Fruit fly (Drosophila melanogaster) whole organism, wandering third instar larva: ENCODE results near the gene Chd64.
A peak's percentile ranks its signal among the peaks of the same experiment; 100 is the strongest.

ENCODE experiments used
- Abd-B ChIP-seq: fragments of >200 bp; optimal IDR thresholded peaks from 2 replicates; lab custom pipeline; 2017; ENCODE audit warnings: missing biosample characterization, missing genetic modification characterization
- CG32264 ChIP-seq: fragments of 200-800 bp; sonication (Bioruptor generic); optimal IDR thresholded peaks from 2 replicates; lab custom pipeline; 2016; ENCODE audit warnings: missing biosample characterization, missing genetic modification characterization
- CG9705 ChIP-seq: fragments of 200-800 bp; sonication (Bioruptor generic); optimal IDR thresholded peaks from 2 replicates; lab custom pipeline; 2018; ENCODE audit warnings: missing biosample characterization, mild to moderate bottlenecking, missing genetic modification characterization
- CrebA ChIP-seq: fragments of 200-800 bp; sonication (Bioruptor generic); optimal IDR thresholded peaks from 2 replicates; lab custom pipeline; 2016; ENCODE audit warnings: missing biosample characterization, mild to moderate bottlenecking, missing genetic modification characterization, borderline replicate concordance
- Dif ChIP-seq: fragments of 200-275, 200-300 bp; sonication (Bioruptor generic); optimal IDR thresholded peaks from 2 replicates; lab custom pipeline; 2018; ENCODE audit warnings: missing biosample characterization, missing genetic modification characterization; ENCODE audit not compliant: partially characterized antibody
- Hnf4 ChIP-seq: fragments of 200-800 bp; sonication (Bioruptor generic); optimal IDR thresholded peaks from 2 replicates; lab custom pipeline; 2016; ENCODE audit warnings: missing biosample characterization, mild to moderate bottlenecking, missing genetic modification characterization
- Hr78 ChIP-seq: fragments of >200 bp; optimal IDR thresholded peaks from 2 replicates; lab custom pipeline; 2017; ENCODE audit warnings: missing biosample characterization, missing genetic modification characterization
- Hr83 ChIP-seq: fragments of 200-300 bp; sonication (Bioruptor generic); optimal IDR thresholded peaks from 2 replicates; lab custom pipeline; 2016; ENCODE audit warnings: missing biosample characterization, mild to moderate bottlenecking, missing genetic modification characterization, moderate library complexity; ENCODE audit not compliant: poor library complexity, severe bottlenecking
- Jra ChIP-seq: sonication (Bioruptor generic); optimal IDR thresholded peaks from 2 replicates; lab custom pipeline; 2016; ENCODE audit warnings: missing biosample characterization, missing genetic modification characterization
- Mio ChIP-seq: sonication (Bioruptor generic); optimal IDR thresholded peaks from 2 replicates; lab custom pipeline; 2016; ENCODE audit warnings: missing biosample characterization, missing genetic modification characterization
- N ChIP-seq: fragments of >200 bp; optimal IDR thresholded peaks from 2 replicates; lab custom pipeline; 2018; ENCODE audit warnings: missing biosample characterization, missing external identifiers, missing genetic modification characterization
- Rel ChIP-seq, 2 experiments: fragments of 200-800 bp; sonication (Bioruptor generic) in 1 of 2; optimal IDR thresholded peaks; 2 replicates in 1 of 2; 3 replicates in 1 of 2; lab custom pipeline; 2016 to 2019; ENCODE audit warnings: mild to moderate bottlenecking in 2 of 2, missing biosample characterization in 2 of 2, missing genetic modification characterization in 2 of 2, moderate library complexity in 1 of 2
- Sp1 ChIP-seq: fragments of 200-800 bp; sonication (Bioruptor generic); optimal IDR thresholded peaks from 3 replicates; lab custom pipeline; 2019; ENCODE audit warnings: missing biosample characterization, mild to moderate bottlenecking, missing genetic modification characterization, moderate library complexity
- Vsx2 ChIP-seq: fragments of 200-300, 225-300 bp; sonication (Bioruptor generic); optimal IDR thresholded peaks from 2 replicates; lab custom pipeline; 2018; ENCODE audit warnings: missing biosample characterization, missing genetic modification characterization; ENCODE audit not compliant: partially characterized antibody
- br ChIP-seq: fragments of 200-800 bp; sonication (Bioruptor generic); optimal IDR thresholded peaks from 2 replicates; lab custom pipeline; 2016; ENCODE audit warnings: missing biosample characterization, missing genetic modification characterization
- brk ChIP-seq: fragments of 200-800 bp; sonication (Bioruptor generic); optimal IDR thresholded peaks from 2 replicates; lab custom pipeline; 2016; ENCODE audit warnings: missing biosample characterization, mild to moderate bottlenecking, missing genetic modification characterization
- dl ChIP-seq, 2 experiments: fragments of 175-275, 200-275 bp in 1 of 2; fragments of 200-275 bp in 1 of 2; sonication (Bioruptor generic); optimal IDR thresholded peaks; lab custom pipeline; 2018; ENCODE audit warnings: mild to moderate bottlenecking in 2 of 2, missing biosample characterization in 2 of 2, missing genetic modification characterization in 2 of 2, moderate library complexity in 2 of 2; ENCODE audit not compliant: partially characterized antibody in 2 of 2, insufficient read depth in 1 of 2
- dsf ChIP-seq: sonication (Bioruptor generic); optimal IDR thresholded peaks from 2 replicates; lab custom pipeline; 2016; ENCODE audit warnings: missing biosample characterization, missing genetic modification characterization, borderline replicate concordance
- ey ChIP-seq: fragments of 200-800 bp; sonication (Bioruptor generic); optimal IDR thresholded peaks from 2 replicates; lab custom pipeline; 2016; ENCODE audit warnings: missing biosample characterization, missing genetic modification characterization
- fru ChIP-seq: fragments of 200-800 bp; sonication (Bioruptor generic); optimal IDR thresholded peaks from 3 replicates; lab custom pipeline; 2016; ENCODE audit warnings: missing biosample characterization, mild to moderate bottlenecking, missing genetic modification characterization
- h ChIP-seq: fragments of 200-800 bp; sonication (Bioruptor generic); optimal IDR thresholded peaks from 3 replicates; lab custom pipeline; 2016; ENCODE audit warnings: missing biosample characterization, mild to moderate bottlenecking, missing genetic modification characterization
- jim ChIP-seq: fragments of 175-275, 200-325 bp; sonication (Bioruptor generic); optimal IDR thresholded peaks from 2 replicates; lab custom pipeline; 2016; ENCODE audit warnings: missing biosample characterization, mild to moderate bottlenecking, missing genetic modification characterization
- lola ChIP-seq: fragments of >200 bp; optimal IDR thresholded peaks from 2 replicates; lab custom pipeline; 2017; ENCODE audit warnings: missing biosample characterization, missing genetic modification characterization
- psq ChIP-seq: fragments of 200-800 bp; sonication (Bioruptor generic); optimal IDR thresholded peaks from 3 replicates; lab custom pipeline; 2017; ENCODE audit warnings: missing biosample characterization, mild to moderate bottlenecking, missing genetic modification characterization, moderate library complexity
- sage ChIP-seq: fragments of 200-800 bp; sonication (Bioruptor generic); optimal IDR thresholded peaks from 2 replicates; lab custom pipeline; 2016; ENCODE audit warnings: missing biosample characterization, mild to moderate bottlenecking, missing genetic modification characterization
- usp ChIP-seq: fragments of >200 bp; optimal IDR thresholded peaks from 2 replicates; lab custom pipeline; 2017; ENCODE audit warnings: missing biosample characterization, missing genetic modification characterization

Gene Chd64

DNA sequence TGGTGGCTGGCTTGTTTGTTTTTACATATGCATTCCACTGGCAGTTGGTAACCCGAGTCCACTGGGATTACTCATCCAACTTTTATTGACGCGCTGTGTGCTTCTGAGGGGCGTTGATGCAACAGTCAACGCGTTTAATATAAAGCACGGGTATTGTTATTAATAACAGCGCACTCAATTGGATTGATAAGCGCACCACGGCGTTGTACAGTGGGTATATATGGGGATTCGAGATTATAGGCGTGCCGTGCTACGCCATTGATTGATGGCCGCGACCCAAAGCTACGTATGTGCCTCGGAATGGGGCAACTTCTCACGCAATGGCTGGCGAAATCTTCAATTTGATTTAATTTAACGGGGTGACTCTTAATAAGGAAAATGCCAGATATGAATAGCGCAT, 15.1 kb downstream of the Chd64 start:
- no peak for TF ChIP-seq brk (GFP tag; lab: Kevin White, UChicago)
- no peak for TF ChIP-seq N
- TF ChIP-seq h (GFP tag; lab: Kevin White, UChicago), result no peak
- TF ChIP-seq Rel (GFP tag; optimal IDR thresholded peaks at IDR 0.05; lab: Kevin White, UChicago), result peak; percentile 32
- TF ChIP-seq Rel (tag; optimal IDR thresholded peaks at IDR 0.05; lab: Kevin White, UChicago), result peak; percentile 6
- TF ChIP-seq psq (GFP tag; lab: Kevin White, UChicago), result no peak
- no peak for TF ChIP-seq Hr78 (GFP tag; lab: Kevin White, UChicago)
- TF ChIP-seq Jra (GFP tag; lab: Kevin White, UChicago), result peak; percentile 42

DNA sequence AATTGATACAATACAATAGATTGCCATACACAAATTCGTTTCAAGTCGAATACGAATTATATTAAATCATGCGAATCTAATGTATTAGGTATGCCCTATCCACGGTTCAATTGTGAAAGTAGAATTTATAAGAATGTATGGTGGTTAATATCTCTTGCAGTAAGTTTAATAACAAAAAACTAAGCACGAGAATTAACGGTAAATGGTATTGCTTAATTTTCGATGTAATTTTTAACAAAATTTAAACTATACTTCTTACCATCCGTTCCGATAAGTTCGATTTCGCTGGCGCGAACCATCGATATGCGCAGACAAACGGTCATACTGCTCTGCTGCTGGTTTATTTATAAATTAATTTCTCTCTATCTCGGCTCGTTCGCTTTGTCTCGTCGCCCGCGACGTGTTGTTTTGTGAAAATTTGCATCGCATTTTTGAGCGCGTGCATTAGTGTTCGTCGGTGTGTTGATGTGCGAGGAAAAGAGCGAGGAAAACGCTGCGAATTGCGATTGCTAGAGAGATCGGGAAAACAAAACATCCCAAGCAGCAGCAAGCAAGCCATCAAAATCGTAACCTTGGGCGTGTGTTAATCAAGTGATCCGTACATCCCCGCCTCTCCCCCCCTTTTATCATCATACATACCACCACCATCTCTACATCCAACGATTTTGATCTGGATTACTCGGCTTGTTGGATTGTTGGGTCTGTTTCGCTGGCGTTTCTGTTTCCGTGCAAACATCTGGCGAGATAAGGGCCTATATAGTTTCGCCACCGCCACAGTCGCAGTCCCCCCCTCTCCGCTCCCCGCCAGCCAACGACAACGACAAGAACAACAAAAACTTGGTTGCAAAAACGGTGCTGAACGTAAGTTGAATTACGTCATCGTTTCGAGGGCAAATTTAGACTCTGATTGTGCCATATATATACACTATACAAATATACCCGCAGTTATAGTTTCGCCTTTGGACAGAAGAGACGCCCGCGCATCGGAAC, 18.6 kb downstream of the Chd64 start, which contains the start of gene Fit1:
Fit1 (plus strand) TSS at position 307 of the 990 bp plus-strand sequence.
- peak; percentile 12 for TF ChIP-seq Sp1 (GFP tag; lab: Kevin White, UChicago)
- no peak for TF ChIP-seq h (GFP tag; lab: Kevin White, UChicago)
- TF ChIP-seq Rel (GFP tag; optimal IDR thresholded peaks at IDR 0.05; lab: Kevin White, UChicago), result no peak
- peak; percentile 55 for TF ChIP-seq Rel (tag; optimal IDR thresholded peaks at IDR 0.05; lab: Kevin White, UChicago)
- peak; percentile 23 for TF ChIP-seq br (GFP tag; lab: Kevin White, UChicago)
- TF ChIP-seq sage (GFP tag; lab: Kevin White, UChicago), result no peak

dm6 chr3L:4102496-4103257, 19.5 kb downstream of the Chd64 start, which contains the start of gene CG14995:
CG14995 (minus strand) TSS chr3L:4103256.
- TF ChIP-seq fru (GFP tag; lab: Kevin White, UChicago) (no peak), sage (GFP tag; lab: Kevin White, UChicago) (peak; percentile 40), lola (GFP tag; lab: Kevin White, UChicago) (no peak), brk (GFP tag; lab: Kevin White, UChicago) (peak; percentile 13), Mio (GFP tag; lab: Kevin White, UChicago) (no peak), Sp1 (GFP tag; lab: Kevin White, UChicago) (peak; percentile 31), Hnf4 (GFP tag; lab: Kevin White, UChicago) (peak; percentile 17), psq (GFP tag; lab: Kevin White, UChicago) (peak; percentile 88), Rel (GFP tag; optimal IDR thresholded peaks at IDR 0.05; lab: Kevin White, UChicago) (no peak), Rel (tag; optimal IDR thresholded peaks at IDR 0.05; lab: Kevin White, UChicago) (peak; percentile 51), dl (GFP tag; optimal IDR thresholded peaks at IDR 0.05; lab: Kevin White, UChicago; ENCODE audit: insufficient read depth in 1 of 2, partially characterized antibody in 2 of 2) (no peak), Dif (GFP tag; lab: Kevin White, UChicago) (peak; percentile 21)

DNA sequence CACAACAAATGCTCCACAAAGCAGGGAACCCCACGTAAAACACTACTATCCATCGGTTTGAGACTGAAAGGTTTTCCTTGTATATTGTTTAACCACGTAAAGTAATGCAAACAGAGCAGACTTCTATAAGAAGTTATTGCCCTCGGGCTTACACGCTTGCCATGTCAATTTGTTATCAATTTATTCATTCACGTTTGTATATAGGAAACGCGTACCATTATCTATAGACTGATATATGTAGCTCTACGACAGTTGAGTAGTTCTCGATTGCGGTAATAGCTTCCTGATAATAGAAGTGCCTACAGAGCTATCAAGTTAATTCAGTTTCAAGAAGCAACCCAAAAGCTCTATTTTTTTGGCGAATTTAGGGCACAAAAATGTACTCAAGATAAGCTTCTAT, 23.0 kb downstream of the Chd64 start:
- TF ChIP-seq jim (GFP tag; lab: Kevin White, UChicago) (no peak), Vsx2 (GFP tag; lab: Kevin White, UChicago) (no peak), usp (no peak), Rel (GFP tag; optimal IDR thresholded peaks at IDR 0.05; lab: Kevin White, UChicago) (no peak), Rel (tag; optimal IDR thresholded peaks at IDR 0.05; lab: Kevin White, UChicago) (no peak), CrebA (GFP tag; lab: Kevin White, UChicago) (no peak), Hnf4 (GFP tag; lab: Kevin White, UChicago) (no peak), CG9705 (GFP tag; lab: Kevin White, UChicago) (no peak), Abd-B (GFP tag; lab: Kevin White, UChicago) (no peak), ey (GFP tag; lab: Kevin White, UChicago) (no peak), CG32264 (GFP tag; lab: Kevin White, UChicago) (no peak), Hr83 (GFP tag; lab: Kevin White, UChicago) (no peak), h (GFP tag; lab: Kevin White, UChicago) (no peak), dl (GFP tag; optimal IDR thresholded peaks at IDR 0.05; lab: Kevin White, UChicago; ENCODE audit: insufficient read depth in 1 of 2, partially characterized antibody in 2 of 2) (no peak), dsf (GFP tag; lab: Kevin White, UChicago) (no peak)
